Fruit fly (Drosophila melanogaster): Measurements from ENCODE around the gene Pura.

dm6 chr3L:7617436-7617979 is 24.6 kb downstream of the Pura start:
- TF ChIP-seq CG8478 (optimal IDR thresholded peaks at IDR 0.05) = no peak
- TF ChIP-seq pan (optimal IDR thresholded peaks at IDR 0.05) = no peak
- no peak for TF ChIP-seq psq (optimal IDR thresholded peaks at IDR 0.05)

Data from whole organism.